Worm (Caenorhabditis elegans) whole organism, young adult: ENCODE measurements around the gene chil-3.
"Not testable (repeated sequence)": the region's sequence is repeated elsewhere in the genome, so short reads cannot be mapped to it uniquely, and the experiment has no call there.

ENCODE experiments used
- B0035.1 ChIP-seq: sonication (generic microtip); optimal IDR thresholded peaks from 2 replicates; lab custom pipeline; 2016; ENCODE audit warnings: missing genetic modification characterization, mild to moderate bottlenecking, missing compliant biosample characterization, missing genotype, missing genetic modification reagents
- C06A6.2 ChIP-seq: fragments of 200-800 bp; sonication (Bioruptor generic); conservative IDR thresholded peaks from 2 replicates; pipeline ENCODE4 v1.3.6; 2022; ENCODE audit warnings: missing genetic modification characterization, missing compliant biosample characterization
- F10E7.11 ChIP-seq: sonication (generic microtip); optimal IDR thresholded peaks from 2 replicates; lab custom pipeline; 2017; ENCODE audit warnings: mild to moderate bottlenecking, missing genetic modification characterization, moderate library complexity, missing compliant biosample characterization
- F22D6.2 ChIP-seq: sonication (generic microtip); optimal IDR thresholded peaks from 2 replicates; lab custom pipeline; 2016; ENCODE audit warnings: mild to moderate bottlenecking, missing genetic modification characterization, missing compliant biosample characterization
- F23B12.7 ChIP-seq: sonication (generic microtip); optimal IDR thresholded peaks from 2 replicates; lab custom pipeline; 2017; ENCODE audit warnings: missing genetic modification characterization, mild to moderate bottlenecking, missing compliant biosample characterization, antibody characterized with exemption, moderate library complexity; ENCODE audit not compliant: insufficient read depth
- F33H1.4 ChIP-seq: fragments of 200-800 bp; sonication (Bioruptor generic); IDR thresholded peaks from 2 replicates; pipeline ENCODE4 v1.3.6; 2022; ENCODE audit warnings: missing genetic modification reagents, missing genetic modification characterization, missing compliant biosample characterization
- F39B2.1 ChIP-seq: fragments of 200-800 bp; sonication (Bioruptor generic); IDR thresholded peaks from 2 replicates; pipeline ENCODE4 v1.3.6; 2022; ENCODE audit warnings: missing genetic modification reagents, missing genetic modification characterization, missing compliant biosample characterization
- F57C9.4 ChIP-seq: sonication (generic microtip); optimal IDR thresholded peaks from 2 replicates; lab custom pipeline; 2017; ENCODE audit warnings: mild to moderate bottlenecking, missing genetic modification characterization, missing compliant biosample characterization
- K11D2.4 ChIP-seq: fragments of 200-800 bp; sonication (Bioruptor generic); IDR thresholded peaks from 2 replicates; pipeline ENCODE4 v1.3.6; 2022; ENCODE audit warnings: missing genetic modification reagents, missing genetic modification characterization, missing compliant biosample characterization
- Y53G8AR.9 ChIP-seq: fragments of 200-800 bp; sonication (Bioruptor generic); conservative IDR thresholded peaks from 2 replicates; pipeline ENCODE4 v1.3.6; 2022; ENCODE audit warnings: missing genetic modification reagents, missing genetic modification characterization, missing compliant biosample characterization
- Y67H2A.10 ChIP-seq: fragments of 200-800 bp; sonication (Bioruptor generic); conservative IDR thresholded peaks from 2 replicates; pipeline ENCODE4 v1.3.6; 2022; ENCODE audit warnings: missing genetic modification reagents, missing genetic modification characterization, missing compliant biosample characterization
- Y79H2A.3 ChIP-seq: fragments of 200-800 bp; sonication (Bioruptor generic); conservative IDR thresholded peaks from 2 replicates; pipeline ENCODE4 v1.3.6; 2022; ENCODE audit warnings: missing genetic modification reagents, missing genetic modification characterization, missing compliant biosample characterization
- akir-1 ChIP-seq: fragments of 200-800 bp; sonication (Bioruptor generic); optimal IDR thresholded peaks from 2 replicates; lab custom pipeline; 2018; ENCODE audit warnings: mild to moderate bottlenecking, missing genetic modification characterization, moderate library complexity, missing compliant biosample characterization
- aptf-2 ChIP-seq: fragments of 200-800 bp; sonication (Bioruptor generic); conservative IDR thresholded peaks from 2 replicates; pipeline ENCODE4 v1.3.6; 2022; ENCODE audit warnings: missing genetic modification reagents, missing genetic modification characterization, missing compliant biosample characterization
- attf-3 ChIP-seq: fragments of 200-800 bp; sonication (Bioruptor generic); conservative IDR thresholded peaks from 2 replicates; pipeline ENCODE4 v1.3.6; 2022; ENCODE audit warnings: missing genetic modification reagents, missing genetic modification characterization, missing compliant biosample characterization
- cebp-2 ChIP-seq: fragments of 200-800 bp; sonication (Bioruptor generic); IDR thresholded peaks from 2 replicates; pipeline ENCODE4 v1.3.6; 2022; ENCODE audit warnings: missing genetic modification characterization, missing compliant biosample characterization
- ceh-40 ChIP-seq: fragments of 200-800 bp; sonication (Bioruptor generic); IDR thresholded peaks from 2 replicates; pipeline ENCODE4 v1.3.6; 2022; ENCODE audit warnings: missing genetic modification characterization, missing compliant biosample characterization
- die-1 ChIP-seq: sonication (generic microtip); optimal IDR thresholded peaks from 2 replicates; lab custom pipeline; 2016; ENCODE audit warnings: missing genotype, mild to moderate bottlenecking, missing genetic modification characterization, missing compliant biosample characterization
- efl-1 ChIP-seq: fragments of 150-350 bp; optimal IDR thresholded peaks from 2 replicates; lab custom pipeline; 2014; ENCODE audit warnings: missing biosample characterization, missing genetic modification reagents, missing genetic modification characterization
- gei-17 ChIP-seq: fragments of 200-800 bp; sonication (Bioruptor generic); optimal IDR thresholded peaks from 2 replicates; lab custom pipeline; 2018; ENCODE audit warnings: mild to moderate bottlenecking, missing genetic modification characterization, missing compliant biosample characterization
- him-1 ChIP-seq: sonication (generic microtip); optimal IDR thresholded peaks from 2 replicates; lab custom pipeline; 2016; ENCODE audit warnings: missing genotype, missing genetic modification reagents, missing genetic modification characterization, missing compliant biosample characterization
- hmg-20 ChIP-seq: fragments of 200-800 bp; sonication (Bioruptor generic); IDR thresholded peaks from 2 replicates; pipeline ENCODE4 v1.3.6; 2022; ENCODE audit warnings: missing genetic modification reagents, missing genetic modification characterization, missing compliant biosample characterization
- hrde-1 ChIP-seq: sonication (generic microtip); optimal IDR thresholded peaks from 2 replicates; lab custom pipeline; 2016; ENCODE audit warnings: missing genetic modification characterization, mild to moderate bottlenecking, missing compliant biosample characterization, moderate library complexity, missing genotype, missing genetic modification reagents, borderline replicate concordance
- lag-1 ChIP-seq: fragments of 200-800 bp; sonication (Bioruptor generic); IDR thresholded peaks from 2 replicates; pipeline ENCODE4 v1.3.6; 2022; ENCODE audit warnings: missing genetic modification reagents, missing genetic modification characterization, missing compliant biosample characterization
- lir-1 ChIP-seq: fragments of 200-800 bp; sonication (Bioruptor generic); conservative IDR thresholded peaks from 2 replicates; pipeline ENCODE4 v1.3.6; 2022; ENCODE audit warnings: missing genetic modification reagents, missing genetic modification characterization, missing compliant biosample characterization
- madf-10 ChIP-seq: sonication (generic microtip); optimal IDR thresholded peaks from 2 replicates; lab custom pipeline; 2016; ENCODE audit warnings: mild to moderate bottlenecking, missing genetic modification characterization, missing compliant biosample characterization
- madf-3 ChIP-seq: fragments of 200-800 bp; sonication (Bioruptor generic); IDR thresholded peaks from 2 replicates; pipeline ENCODE4 v1.3.6; 2022; ENCODE audit warnings: missing genetic modification reagents, missing genetic modification characterization, missing compliant biosample characterization
- madf-6 ChIP-seq: fragments of 200-800 bp; sonication (Bioruptor generic); IDR thresholded peaks from 2 replicates; pipeline ENCODE4 v1.3.6; 2022; ENCODE audit warnings: missing genetic modification reagents, missing genetic modification characterization, missing compliant biosample characterization
- mcd-1 ChIP-seq: fragments of 200-800 bp; sonication (Bioruptor generic); IDR thresholded peaks from 2 replicates; pipeline ENCODE4 v1.3.6; 2022; ENCODE audit warnings: missing genetic modification reagents, missing genetic modification characterization, missing compliant biosample characterization
- mes-4 ChIP-seq: sonication (generic microtip); optimal IDR thresholded peaks from 2 replicates; lab custom pipeline; 2016; ENCODE audit warnings: missing genotype, missing genetic modification characterization, missing compliant biosample characterization
- nhr-179 ChIP-seq: sonication (generic microtip); optimal IDR thresholded peaks from 2 replicates; lab custom pipeline; 2016; ENCODE audit warnings: mild to moderate bottlenecking, missing genetic modification characterization, missing compliant biosample characterization
- repo-1 ChIP-seq: sonication (generic microtip); optimal IDR thresholded peaks from 2 replicates; lab custom pipeline; 2017; ENCODE audit warnings: mild to moderate bottlenecking, missing genetic modification characterization, missing compliant biosample characterization
- sdz-38 ChIP-seq: sonication (generic microtip); optimal IDR thresholded peaks from 2 replicates; lab custom pipeline; 2016; ENCODE audit warnings: missing genotype, missing genetic modification characterization, missing compliant biosample characterization
- snpc-1.3 ChIP-seq: sonication (generic microtip); optimal IDR thresholded peaks from 2 replicates; lab custom pipeline; 2017; ENCODE audit warnings: missing genetic modification characterization, mild to moderate bottlenecking, missing compliant biosample characterization, antibody characterized with exemption, moderate library complexity, missing genotype, missing genetic modification reagents; ENCODE audit not compliant: insufficient read depth
- snpc-3.4 ChIP-seq: sonication (generic microtip); optimal IDR thresholded peaks from 2 replicates; lab custom pipeline; 2017; ENCODE audit warnings: missing genetic modification characterization, mild to moderate bottlenecking, missing compliant biosample characterization, antibody characterized with exemption, moderate library complexity, missing genotype, missing genetic modification reagents
- somi-1 ChIP-seq: fragments of 200-800 bp; sonication (Bioruptor generic); optimal IDR thresholded peaks from 2 replicates; lab custom pipeline; 2018; ENCODE audit warnings: mild to moderate bottlenecking, missing genetic modification characterization, missing compliant biosample characterization
- zim-3 ChIP-seq: sonication (generic microtip); optimal IDR thresholded peaks from 2 replicates; lab custom pipeline; 2017; ENCODE audit warnings: mild to moderate bottlenecking, missing genetic modification characterization, moderate library complexity, missing compliant biosample characterization
- ztf-25 ChIP-seq: fragments of 200-800 bp; sonication (Bioruptor generic); IDR thresholded peaks from 2 replicates; pipeline ENCODE4 v1.3.6; 2022; ENCODE audit warnings: missing genetic modification reagents, missing genetic modification characterization, missing compliant biosample characterization
- ztf-26 ChIP-seq: sonication (generic microtip); optimal IDR thresholded peaks from 2 replicates; lab custom pipeline; 2017; ENCODE audit warnings: missing genetic modification characterization, missing compliant biosample characterization

Gene chil-3

ce11 chrII:9868698-9869097 lies 7.4 kb upstream of the chil-3 start, which contains the start of gene old-1:
old-1 (minus strand) TSS chrII:9868747.
- TF ChIP-seq hrde-1: no peak
- no peak for TF ChIP-seq gei-17 (GFP tag; lab: Kevin White, UChicago)
- no peak for TF ChIP-seq F33H1.4
- no peak for TF ChIP-seq B0035.1 (tag; lab: Kevin White, UChicago)
- no peak for TF ChIP-seq lir-1 (GFP tag; lab: Robert Waterston, UW)
- no peak for TF ChIP-seq mcd-1
- no peak for TF ChIP-seq attf-3 (GFP tag; lab: Robert Waterston, UW)

ce11 chrII:9868207-9868606 lies 6.9 kb upstream of the chil-3 start:
- no peak for TF ChIP-seq madf-3 (GFP tag; lab: Robert Waterston, UW)
- no peak for TF ChIP-seq Y67H2A.10 (GFP tag; lab: Robert Waterston, UW)
- no peak for TF ChIP-seq K11D2.4 (GFP tag; lab: Robert Waterston, UW)
- TF ChIP-seq ztf-25 (GFP tag; lab: Robert Waterston, UW): no peak
- TF ChIP-seq madf-6 (GFP tag; lab: Robert Waterston, UW): no peak
- TF ChIP-seq akir-1 (GFP tag; lab: Kevin White, UChicago): no peak
- no peak for TF ChIP-seq efl-1 (GFP tag; lab: Kevin White, UChicago)
- TF ChIP-seq ceh-40: no peak
- TF ChIP-seq Y79H2A.3 (GFP tag; lab: Robert Waterston, UW): no peak
- no peak for TF ChIP-seq F39B2.1 (GFP tag; lab: Robert Waterston, UW)
- no peak for TF ChIP-seq cebp-2 (GFP tag; lab: Robert Waterston, UW)
- no peak for TF ChIP-seq F10E7.11 (tag; lab: Kevin White, UChicago)
- no peak for TF ChIP-seq hmg-20 (GFP tag; lab: Robert Waterston, UW)
- no peak for TF ChIP-seq him-1 (tag; lab: Kevin White, UChicago)
- no peak for TF ChIP-seq madf-10 (tag; lab: Kevin White, UChicago)
- no peak for TF ChIP-seq repo-1 (tag; lab: Kevin White, UChicago)
- TF ChIP-seq, all 124 proteins: peak for 0

- TF ChIP-seq snpc-1.3 (tag; lab: Kevin White, UChicago); F22D6.2 (tag; lab: Kevin White, UChicago); aptf-2: not testable (repeated sequence)
- TF ChIP-seq, all 124 proteins: peak for 0; not testable (repeated sequence) for 124
These were observed 5.1 kb upstream of the chil-3 start, which contains the start of gene chil-1 for ce11 chrII:9866378-9866777. chil-1 (minus strand) TSS chrII:9866478.

- TF ChIP-seq ztf-25 (GFP tag; lab: Robert Waterston, UW) (no peak), lag-1 (GFP tag; lab: Robert Waterston, UW) (no peak), zim-3 (tag; lab: Kevin White, UChicago) (no peak), snpc-3.4 (tag; lab: Kevin White, UChicago) (no peak), nhr-179 (tag; lab: Kevin White, UChicago) (no peak), sdz-38 (tag; lab: Kevin White, UChicago) (no peak), madf-10 (tag; lab: Kevin White, UChicago) (no peak), somi-1 (GFP tag; lab: Kevin White, UChicago) (no peak), F57C9.4 (no peak), ztf-26 (tag; lab: Kevin White, UChicago) (no peak), F23B12.7 (no peak), mes-4 (tag; lab: Kevin White, UChicago) (no peak), Y53G8AR.9 (GFP tag; lab: Robert Waterston, UW) (no peak), die-1 (tag; lab: Kevin White, UChicago) (no peak), C06A6.2 (no peak)
These were observed 853 bp upstream of the chil-3 start, which contains the start of gene C08H9.18 for ce11 chrII:9862147-9862546. C08H9.18 (minus strand) TSS chrII:9862247.
